Worm (Caenorhabditis elegans) whole organism, young adult: ENCODE data around the gene fbxb-33.

ENCODE experiments used
- F22D6.2 ChIP-seq: sonication (generic microtip); optimal IDR thresholded peaks from 2 replicates; lab custom pipeline; 2016; ENCODE audit warnings: mild to moderate bottlenecking, missing genetic modification characterization, missing compliant biosample characterization
- ama-1 ChIP-seq, 3 experiments: fragments of 150-350 bp in 1 of 3; sonication (generic microtip) in 2 of 3; optimal IDR thresholded peaks; 2 replicates each; lab custom pipeline; 2014 to 2018; ENCODE audit warnings: missing biosample characterization in 2 of 3, missing genetic modification characterization in 2 of 3, missing genetic modification reagents in 2 of 3
- aptf-2 ChIP-seq: fragments of 200-800 bp; sonication (Bioruptor generic); conservative IDR thresholded peaks from 2 replicates; pipeline ENCODE4 v1.3.6; 2022; ENCODE audit warnings: missing genetic modification reagents, missing genetic modification characterization, missing compliant biosample characterization
- bed-1 ChIP-seq: fragments of 200-800 bp; sonication (Bioruptor generic); IDR thresholded peaks from 2 replicates; pipeline ENCODE4 v1.3.6; 2022; ENCODE audit warnings: missing genetic modification reagents, missing genetic modification characterization, missing compliant biosample characterization
- chd-7 ChIP-seq: sonication (generic microtip); optimal IDR thresholded peaks from 2 replicates; lab custom pipeline; 2016; ENCODE audit warnings: mild to moderate bottlenecking, missing genetic modification characterization, moderate library complexity, missing compliant biosample characterization
- dpff-1 ChIP-seq: sonication (generic microtip); optimal IDR thresholded peaks from 2 replicates; lab custom pipeline; 2017; ENCODE audit warnings: mild to moderate bottlenecking, missing genetic modification characterization, missing compliant biosample characterization
- ekl-4 ChIP-seq: fragments of 200-800 bp; sonication (Bioruptor generic); IDR thresholded peaks from 2 replicates; pipeline ENCODE4 v1.3.6; 2022; ENCODE audit warnings: missing genetic modification reagents, missing genetic modification characterization, missing compliant biosample characterization
- hlh-26 ChIP-seq: fragments of 200-800 bp; sonication (Bioruptor generic); conservative IDR thresholded peaks from 2 replicates; pipeline ENCODE4 v1.3.6; 2022; ENCODE audit warnings: missing genetic modification reagents, missing genetic modification characterization, missing compliant biosample characterization
- nhr-80 ChIP-seq: sonication (generic microtip); optimal IDR thresholded peaks from 2 replicates; lab custom pipeline; 2016; ENCODE audit warnings: missing genetic modification characterization, missing compliant biosample characterization
- nhr-90 ChIP-seq: sonication (generic microtip); optimal IDR thresholded peaks from 2 replicates; lab custom pipeline; 2016; ENCODE audit warnings: missing genotype, mild to moderate bottlenecking, missing genetic modification characterization, missing compliant biosample characterization
- pha-4 ChIP-seq: fragments of 150-350 bp; sonication (generic microtip); optimal IDR thresholded peaks from 2 replicates; lab custom pipeline; 2014; ENCODE audit warnings: missing biosample characterization, missing genetic modification reagents, missing genetic modification characterization
- snpc-1.3 ChIP-seq: sonication (generic microtip); optimal IDR thresholded peaks from 2 replicates; lab custom pipeline; 2017; ENCODE audit warnings: missing genetic modification characterization, mild to moderate bottlenecking, missing compliant biosample characterization, antibody characterized with exemption, moderate library complexity, missing genotype, missing genetic modification reagents; ENCODE audit not compliant: insufficient read depth
- xnd-1 ChIP-seq: sonication (generic microtip); optimal IDR thresholded peaks from 2 replicates; lab custom pipeline; 2016; ENCODE audit warnings: missing genotype, missing genetic modification reagents, missing genetic modification characterization, missing compliant biosample characterization

DNA sequence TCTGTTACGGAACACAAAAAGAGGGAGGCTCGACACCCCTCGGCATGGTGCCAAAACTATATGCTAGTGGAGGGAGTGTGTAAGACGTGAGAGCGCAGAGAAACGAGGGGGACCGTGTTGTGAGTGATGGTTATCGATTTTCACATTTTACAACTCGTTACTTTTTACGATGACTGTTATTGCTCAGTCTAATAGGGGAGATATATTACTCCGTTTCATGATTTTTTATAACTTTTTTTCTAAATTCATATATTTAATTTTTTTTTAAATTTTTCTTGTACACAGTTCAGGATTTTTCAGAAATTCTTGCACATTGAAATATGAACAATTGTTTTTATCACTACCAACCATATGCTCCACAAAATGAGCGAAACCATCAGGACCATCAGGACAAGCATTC is 8.2 kb downstream of the fbxb-33 start, which contains the start of gene F19B10.5:
- no peak for TF ChIP-seq hlh-26 (GFP tag; lab: Robert Waterston, UW)
- no peak for TF ChIP-seq bed-1 (GFP tag; lab: Robert Waterston, UW)
- TF ChIP-seq nhr-80 (tag; lab: Kevin White, UChicago), result no peak
- no peak for TF ChIP-seq aptf-2 (GFP tag; lab: Robert Waterston, UW)
- no peak for TF ChIP-seq snpc-1.3
- TF ChIP-seq xnd-1, result no peak
- TF ChIP-seq F22D6.2 (tag; lab: Kevin White, UChicago), result no peak
- TF ChIP-seq dpff-1 (tag; lab: Kevin White, UChicago), result no peak
- no peak for TF ChIP-seq nhr-90 (tag; lab: Kevin White, UChicago)
- no peak for TF ChIP-seq ama-1 (optimal IDR thresholded peaks at IDR 0.05; lab: Kevin White, UChicago)
- no peak for TF ChIP-seq ama-1 (GFP tag; optimal IDR thresholded peaks at IDR 0.05; lab: Kevin White, UChicago)
- TF ChIP-seq chd-7 (tag; lab: Kevin White, UChicago), result no peak
- TF ChIP-seq ekl-4, result no peak
- no peak for TF ChIP-seq pha-4 (tag; lab: Kevin White, UChicago)
